Worm (Caenorhabditis elegans) whole organism, L4 larva: Measurements from ENCODE around the gene pros-1.

Source experiments
- D1046.2 ChIP-seq: fragments of 200-800 bp; sonication (Bioruptor generic); IDR thresholded peaks from 2 replicates; pipeline ENCODE4 v1.3.6; 2022; ENCODE audit warnings: missing genetic modification characterization, missing compliant biosample characterization
- F26F4.8 ChIP-seq: fragments of 200-800 bp; sonication (Bioruptor generic); conservative IDR thresholded peaks from 2 replicates; pipeline ENCODE4 v1.3.6; 2022; ENCODE audit warnings: missing genetic modification characterization, missing compliant biosample characterization
- F44E2.7 ChIP-seq: fragments of 200-800 bp; sonication (Bioruptor generic); IDR thresholded peaks from 2 replicates; pipeline ENCODE4 v2.1.2; 2022; ENCODE audit warnings: missing genetic modification characterization, missing compliant biosample characterization
- F49E8.2 ChIP-seq: sonication (generic microtip); optimal IDR thresholded peaks from 2 replicates; lab custom pipeline; 2016; ENCODE audit warnings: missing compliant biosample characterization, mild to moderate bottlenecking, missing genetic modification characterization, borderline replicate concordance
- R02D3.7 ChIP-seq: fragments of 150-350 bp; sonication (generic microtip); optimal IDR thresholded peaks from 3 replicates; lab custom pipeline; 2014; ENCODE audit warnings: missing biosample characterization, missing genetic modification characterization
- T26A8.4 ChIP-seq: fragments of 200-800 bp; sonication (Bioruptor generic); IDR thresholded peaks from 2 replicates; pipeline ENCODE4 v1.3.6; 2022; ENCODE audit warnings: missing genetic modification characterization, missing compliant biosample characterization
- Y105C5A.15 ChIP-seq: fragments of 200-800 bp; sonication (Bioruptor generic); IDR thresholded peaks from 2 replicates; pipeline ENCODE4 v1.3.6; 2022; ENCODE audit warnings: missing genetic modification characterization, missing compliant biosample characterization
- Y48G9A.11 ChIP-seq: fragments of 200-800 bp; sonication (Bioruptor generic); IDR thresholded peaks from 2 replicates; pipeline ENCODE4 v1.3.6; 2022; ENCODE audit warnings: missing genetic modification reagents, missing genetic modification characterization, missing compliant biosample characterization
- ZK546.5 ChIP-seq, 2 experiments: sonication (generic microtip); optimal IDR thresholded peaks; 2 replicates each; lab custom pipeline; 2017; ENCODE audit warnings: missing biosample characterization in 2 of 2, missing genetic modification characterization in 2 of 2
- aha-1 ChIP-seq: fragments of 150-350 bp; peaks from one replicate; lab custom pipeline; 2014; ENCODE audit warnings: missing biosample characterization, missing genetic modification characterization
- ama-1 ChIP-seq: fragments of 150-350 bp; optimal IDR thresholded peaks from 2 replicates; lab custom pipeline; 2014; ENCODE audit warnings: inconsistent platforms, mixed read lengths
- arid-1 ChIP-seq: fragments of 200-800 bp; sonication (Bioruptor generic); conservative IDR thresholded peaks from 2 replicates; pipeline ENCODE4 v1.3.6; 2022; ENCODE audit warnings: missing genetic modification reagents, missing genetic modification characterization, missing compliant biosample characterization
- attf-4 ChIP-seq: sonication (generic microtip); optimal IDR thresholded peaks from 3 replicates; lab custom pipeline; 2017; ENCODE audit warnings: missing biosample characterization, missing genetic modification characterization
- ceh-32 ChIP-seq: sonication (generic microtip); optimal IDR thresholded peaks from 2 replicates; lab custom pipeline; 2016; ENCODE audit warnings: mild to moderate bottlenecking, missing genetic modification characterization, missing compliant biosample characterization; ENCODE audit not compliant: poor library complexity
- ctbp-1 ChIP-seq: fragments of 200-800 bp; sonication (Bioruptor generic); IDR thresholded peaks from 2 replicates; pipeline ENCODE4 v1.3.6; 2022; ENCODE audit warnings: missing genetic modification reagents, missing genetic modification characterization, missing compliant biosample characterization
- dmd-8 ChIP-seq: fragments of 200-800 bp; sonication (Bioruptor generic); IDR thresholded peaks from 2 replicates; pipeline ENCODE4 v1.3.6; 2022; ENCODE audit warnings: missing genetic modification characterization, missing compliant biosample characterization
- duxl-1 ChIP-seq: sonication (generic microtip); optimal IDR thresholded peaks from 2 replicates; lab custom pipeline; 2016; ENCODE audit warnings: mild to moderate bottlenecking, missing genetic modification characterization, moderate library complexity, missing compliant biosample characterization; ENCODE audit not compliant: poor library complexity
- egl-43 ChIP-seq: fragments of 200-800 bp; sonication (Bioruptor generic); IDR thresholded peaks from 2 replicates; pipeline ENCODE4 v1.3.6; 2022; ENCODE audit warnings: missing genetic modification reagents, missing genetic modification characterization, missing compliant biosample characterization
- jun-1 ChIP-seq: fragments of 150-350 bp; optimal IDR thresholded peaks from 2 replicates; lab custom pipeline; 2014; ENCODE audit warnings: missing biosample characterization, missing genetic modification reagents, missing genetic modification characterization
- lim-7 ChIP-seq: fragments of 200-800 bp; sonication (Bioruptor generic); IDR thresholded peaks from 2 replicates; pipeline ENCODE4 v1.3.6; 2022; ENCODE audit warnings: missing genetic modification characterization, missing compliant biosample characterization
- lin-13 ChIP-seq: fragments of 150-350 bp; optimal IDR thresholded peaks from 2 replicates; lab custom pipeline; 2014; ENCODE audit warnings: missing biosample characterization, missing genetic modification reagents, missing genetic modification characterization
- lsy-2 ChIP-seq, 2 experiments: fragments of 150-350 bp in 1 of 2; sonication (generic microtip) in 1 of 2; optimal IDR thresholded peaks; 2 replicates each; lab custom pipeline; 2014 to 2017; ENCODE audit warnings: missing biosample characterization in 2 of 2, missing genetic modification characterization in 2 of 2
- madf-5 ChIP-seq, 2 experiments: fragments of 200-800 bp; sonication (Bioruptor generic); IDR thresholded peaks; 2 replicates each; pipeline ENCODE4 v1.3.6; 2022; ENCODE audit warnings: missing compliant biosample characterization in 2 of 2, missing genetic modification characterization in 2 of 2
- madf-9 ChIP-seq: fragments of 200-800 bp; sonication (Bioruptor generic); conservative IDR thresholded peaks from 2 replicates; pipeline ENCODE4 v1.3.6; 2022; ENCODE audit warnings: missing genetic modification reagents, missing genetic modification characterization, missing compliant biosample characterization
- mep-1 ChIP-seq: fragments of 150-350 bp; sonication (generic microtip); optimal IDR thresholded peaks from 3 replicates; lab custom pipeline; 2014; ENCODE audit warnings: missing biosample characterization, missing genetic modification characterization
- mes-2 ChIP-seq: sonication (generic microtip); optimal IDR thresholded peaks from 2 replicates; lab custom pipeline; 2016; ENCODE audit warnings: missing genotype, mild to moderate bottlenecking, missing genetic modification characterization, missing compliant biosample characterization; ENCODE audit not compliant: poor library complexity, severe bottlenecking
- nhr-237 ChIP-seq: sonication (generic microtip); optimal IDR thresholded peaks from 2 replicates; lab custom pipeline; 2017; ENCODE audit warnings: missing biosample characterization, missing genetic modification characterization
- rbr-2 ChIP-seq: sonication (generic microtip); optimal IDR thresholded peaks from 2 replicates; lab custom pipeline; 2016; ENCODE audit warnings: missing genotype, missing genetic modification characterization, missing compliant biosample characterization
- snpc-4 ChIP-seq: fragments of 150-350 bp; optimal IDR thresholded peaks from 2 replicates; lab custom pipeline; 2014; ENCODE audit warnings: missing biosample characterization, missing genetic modification characterization
- spr-3 ChIP-seq: fragments of 200-800 bp; sonication (Bioruptor generic); optimal IDR thresholded peaks from 2 replicates; lab custom pipeline; 2018; ENCODE audit warnings: mild to moderate bottlenecking, missing genetic modification characterization, missing compliant biosample characterization
- unc-62 ChIP-seq, 3 experiments: fragments of 150-350 bp in 1 of 3; sonication (generic microtip); optimal IDR thresholded peaks in 2 of 3; peaks in 1 of 3; 1 replicate in 1 of 3; 2 replicates in 2 of 3; lab custom pipeline; 2014 to 2017; ENCODE audit warnings: missing biosample characterization in 3 of 3, missing genetic modification characterization in 3 of 3, missing genetic modification reagents in 3 of 3, missing genotype in 1 of 3
- vab-7 ChIP-seq: fragments of 200-800 bp; sonication (Bioruptor generic); IDR thresholded peaks from 2 replicates; pipeline ENCODE4 v1.3.6; 2022; ENCODE audit warnings: missing genetic modification reagents, missing genetic modification characterization, missing compliant biosample characterization
- zag-1 ChIP-seq: fragments of 150-350 bp; optimal IDR thresholded peaks from 2 replicates; lab custom pipeline; 2014; ENCODE audit warnings: missing biosample characterization, missing genetic modification characterization

The pros-1 gene

DNA sequence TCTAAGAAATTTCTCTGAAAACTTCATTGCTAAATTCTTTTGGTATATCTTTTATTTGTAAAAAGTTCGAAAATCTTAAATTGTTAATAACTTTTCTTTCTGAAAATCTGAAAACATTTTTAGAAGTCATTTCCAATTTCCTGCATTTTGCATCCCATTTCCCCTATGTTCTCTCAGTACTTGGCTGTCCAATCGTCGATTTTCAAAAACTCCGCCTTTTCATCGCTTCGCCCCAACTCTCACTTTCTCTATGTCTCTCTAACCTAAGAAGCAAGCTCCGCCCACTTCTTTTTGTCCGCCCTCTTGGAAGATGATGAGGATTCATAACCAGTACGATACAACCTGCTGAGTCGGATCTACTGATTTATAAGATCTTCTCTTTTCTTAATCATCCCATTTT, 2.0 kb upstream of the pros-1 start:
- TF ChIP-seq T26A8.4 (no peak), ZK546.5 (tag; optimal IDR thresholded peaks at IDR 0.05; lab: Kevin White, UChicago) (no peak), zag-1 (tag; lab: Kevin White, UChicago) (no peak), R02D3.7 (no peak), rbr-2 (tag; lab: Kevin White, UChicago) (no peak), lsy-2 (tag; optimal IDR thresholded peaks at IDR 0.05; lab: Kevin White, UChicago) (no peak), ceh-32 (tag; lab: Kevin White, UChicago) (no peak), nhr-237 (tag; lab: Kevin White, UChicago) (no peak), spr-3 (GFP tag; lab: Kevin White, UChicago) (no peak), lin-13 (no peak), mep-1 (tag; lab: Kevin White, UChicago) (no peak), ama-1 (lab: Kevin White, UChicago) (no peak), jun-1 (tag; lab: Kevin White, UChicago) (no peak), attf-4 (tag; lab: Kevin White, UChicago) (no peak), F49E8.2 (tag; lab: Kevin White, UChicago) (no peak)

DNA sequence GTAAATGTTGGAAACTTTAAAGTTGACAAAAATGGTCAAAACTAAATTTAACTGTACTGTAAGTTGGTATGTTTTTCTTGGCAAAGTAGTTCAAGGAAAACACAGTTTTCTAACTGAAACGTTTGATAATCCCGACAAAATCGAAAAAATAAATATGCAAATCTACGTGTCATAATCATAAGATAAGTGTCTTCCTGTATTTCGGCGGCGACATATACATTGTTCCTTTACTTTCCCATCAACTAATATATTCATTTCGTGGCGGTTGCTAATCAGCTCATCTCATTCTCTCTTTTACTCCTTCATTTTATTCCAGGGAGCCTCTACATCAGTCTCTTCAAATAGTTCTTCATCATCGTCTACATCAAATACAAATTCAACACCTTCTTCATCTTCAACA, 709 bp downstream of the pros-1 start:
- TF ChIP-seq F44E2.7 (GFP tag; lab: Robert Waterston, UW) = no peak
- peak; percentile 93 for TF ChIP-seq aha-1 (tag; lab: Kevin White, UChicago)

DNA sequence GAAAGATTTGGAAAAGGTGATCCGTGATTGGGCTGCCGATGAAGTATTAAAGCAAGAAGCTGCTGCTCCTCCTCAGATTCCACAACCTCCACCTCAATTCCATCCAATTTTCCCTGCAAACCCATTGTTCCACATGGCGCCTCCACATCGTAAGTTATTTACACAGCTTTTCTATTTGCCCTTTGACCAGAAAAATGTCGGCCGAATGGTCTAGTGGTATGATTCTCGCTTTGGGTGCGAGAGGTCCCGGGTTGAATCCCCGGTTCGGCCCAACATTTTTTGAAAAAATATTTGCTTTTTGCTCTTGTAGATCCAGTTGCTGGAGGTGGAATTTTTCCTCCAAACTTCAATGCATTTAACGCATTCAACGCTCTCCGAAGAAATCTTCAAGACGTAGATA, 2.1 kb downstream of the pros-1 start:
- TF ChIP-seq snpc-4 (tag; lab: Kevin White, UChicago) (peak; percentile 39), mes-2 (tag; lab: Kevin White, UChicago) (peak; percentile 55), mep-1 (tag; lab: Kevin White, UChicago) (no peak), F26F4.8 (GFP tag; lab: Robert Waterston, UW) (peak; percentile 71; the same call in 1 of the 2 replicates), Y105C5A.15 (GFP tag; lab: Robert Waterston, UW) (0 out of 2 replicates have a peak, but pooled peaks have one; percentile 41), D1046.2 (GFP tag; lab: Robert Waterston, UW) (0 out of 2 replicates have a peak, but pooled peaks have one; percentile 53), madf-5 (GFP tag; IDR thresholded peaks at IDR 0.05; lab: Robert Waterston, UW) (0 out of 4 replicates have a peak, but pooled peaks have one; percentile 10 to 15), lim-7 (peak; percentile 50; the same call in 1 of the 2 replicates), spr-3 (GFP tag; lab: Kevin White, UChicago) (no peak), unc-62 (GFP tag; optimal IDR thresholded peaks at IDR 0.05 in 1 of 2; lab: Kevin White, UChicago) (peak in 1 of 2 experiments; percentile 95), unc-62 (tag; optimal IDR thresholded peaks at IDR 0.05; lab: Kevin White, UChicago) (no peak), vab-7 (GFP tag; lab: Robert Waterston, UW) (peak; percentile 38; the same call in 1 of the 2 replicates), ctbp-1 (GFP tag; lab: Robert Waterston, UW) (no peak), madf-9 (GFP tag; lab: Robert Waterston, UW) (no peak), arid-1 (GFP tag; lab: Robert Waterston, UW) (0 out of 2 replicates have a peak, but pooled peaks have one; percentile 23), duxl-1 (tag; lab: Kevin White, UChicago) (peak; percentile 14), dmd-8 (GFP tag; lab: Robert Waterston, UW) (0 out of 2 replicates have a peak, but pooled peaks have one; percentile 57), Y48G9A.11 (GFP tag; lab: Robert Waterston, UW) (0 out of 2 replicates have a peak, but pooled peaks have one; percentile 28), egl-43 (GFP tag; lab: Robert Waterston, UW) (peak; percentile 48; the same call in 1 of the 2 replicates)

DNA sequence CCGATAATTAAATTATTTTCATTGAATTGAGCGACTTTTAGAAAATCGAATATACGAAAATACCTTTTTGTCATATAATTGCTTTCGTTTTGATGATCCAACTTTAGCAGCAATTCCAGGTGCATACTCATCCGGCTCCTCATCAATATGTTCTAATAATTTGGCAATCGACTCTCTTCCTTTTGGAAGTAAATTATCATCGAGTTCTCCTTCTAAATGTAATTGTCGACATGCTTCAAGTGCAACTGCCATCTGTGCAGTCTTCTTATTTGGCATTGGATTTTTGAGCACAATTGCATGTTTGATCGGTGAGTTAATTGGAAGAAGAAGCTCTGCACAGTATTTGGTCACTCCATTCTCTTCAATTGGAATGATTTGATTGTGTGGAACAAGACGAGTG, 10.1 kb downstream of the pros-1 start:
- no peak for TF ChIP-seq lin-13
- TF ChIP-seq unc-62 (GFP tag; optimal IDR thresholded peaks at IDR 0.05 in 1 of 2; lab: Kevin White, UChicago) = peak in 1 of 2 experiments; percentile 97
- no peak for TF ChIP-seq unc-62 (tag; optimal IDR thresholded peaks at IDR 0.05; lab: Kevin White, UChicago)
